Fruit fly (Drosophila melanogaster) whole organism, pupa: ENCODE measurements around the gene Sbp2.
A peak's percentile ranks its signal among the peaks of the same experiment; 100 is the strongest.

ENCODE experiments used
- CG10348 ChIP-seq: fragments of 200-800 bp; sonication (Bioruptor generic); IDR thresholded peaks from 2 replicates; pipeline ENCODE4 v1.3.6; 2022; ENCODE audit warnings: missing biosample characterization, missing genetic modification characterization
- CG12605 ChIP-seq: fragments of 200-800 bp; sonication (Bioruptor generic); IDR thresholded peaks from 2 replicates; pipeline ENCODE4 v1.3.6; 2022; ENCODE audit warnings: missing biosample characterization, missing genetic modification characterization
- CG13204 ChIP-seq: fragments of 200-800 bp; sonication (Bioruptor generic); optimal IDR thresholded peaks from 2 replicates; lab custom pipeline; 2018; ENCODE audit warnings: missing biosample characterization, mild to moderate bottlenecking, missing genetic modification characterization, moderate library complexity
- CG14655 ChIP-seq: fragments of 200-800 bp; sonication (Bioruptor generic); optimal IDR thresholded peaks from 3 replicates; lab custom pipeline; 2017; ENCODE audit warnings: mild to moderate bottlenecking, missing biosample characterization, missing genetic modification reagents, missing genetic modification characterization
- CG15710 ChIP-seq: fragments of 200-800 bp; sonication (Bioruptor generic); optimal IDR thresholded peaks from 2 replicates; lab custom pipeline; 2018; ENCODE audit warnings: missing biosample characterization, mild to moderate bottlenecking, missing genetic modification characterization, moderate library complexity
- CG17806 ChIP-seq: fragments of 200-800 bp; sonication (Bioruptor generic); optimal IDR thresholded peaks from 2 replicates; lab custom pipeline; 2018; ENCODE audit warnings: missing biosample characterization, mild to moderate bottlenecking, missing genetic modification characterization, moderate library complexity
- CG32121 ChIP-seq: fragments of 200-800 bp; sonication (Bioruptor generic); IDR thresholded peaks from 2 replicates; pipeline ENCODE4 v1.3.6; 2022; ENCODE audit warnings: missing biosample characterization, missing genetic modification characterization
- CG34367 ChIP-seq: fragments of 200-800 bp; sonication (Bioruptor generic); optimal IDR thresholded peaks from 2 replicates; lab custom pipeline; 2018; ENCODE audit warnings: missing biosample characterization, mild to moderate bottlenecking, missing genetic modification characterization
- CG4496 ChIP-seq: fragments of 200-800 bp; sonication (Bioruptor generic); IDR thresholded peaks from 3 replicates; pipeline ENCODE4 v1.3.6; 2022; ENCODE audit warnings: missing biosample characterization, missing genetic modification characterization
- CG8159 ChIP-seq: fragments of 200-800 bp; sonication (Bioruptor generic); optimal IDR thresholded peaks from 3 replicates; lab custom pipeline; 2018; ENCODE audit warnings: missing biosample characterization, mild to moderate bottlenecking, missing genetic modification characterization, moderate library complexity
- CG8301 ChIP-seq: fragments of 200-800 bp; sonication (Bioruptor generic); optimal IDR thresholded peaks from 2 replicates; lab custom pipeline; 2018; ENCODE audit warnings: missing biosample characterization, mild to moderate bottlenecking, missing genetic modification characterization
- CG9948 ChIP-seq: fragments of 200-800 bp; sonication (Bioruptor generic); optimal IDR thresholded peaks from 2 replicates; lab custom pipeline; 2018; ENCODE audit warnings: missing biosample characterization, mild to moderate bottlenecking, missing genetic modification characterization, moderate library complexity
- D1 ChIP-seq: fragments of 200-800 bp; sonication (Bioruptor generic); optimal IDR thresholded peaks from 2 replicates; lab custom pipeline; 2018; ENCODE audit warnings: missing biosample characterization, mild to moderate bottlenecking, missing genetic modification characterization, moderate library complexity
- EcR ChIP-seq: fragments of 200-800 bp; sonication (Bioruptor generic); optimal IDR thresholded peaks from 3 replicates; lab custom pipeline; 2019; ENCODE audit warnings: missing biosample characterization, missing genetic modification characterization, mild to moderate bottlenecking, moderate library complexity, missing genetic modification reagents
- Ets98B ChIP-seq: fragments of 200-800 bp; sonication (Bioruptor generic); IDR thresholded peaks from 2 replicates; pipeline ENCODE4 v1.3.6; 2022; ENCODE audit warnings: missing biosample characterization, missing genetic modification characterization
- Pif1A ChIP-seq: fragments of 200-800 bp; sonication (Bioruptor generic); optimal IDR thresholded peaks from 3 replicates; lab custom pipeline; 2016; ENCODE audit warnings: missing biosample characterization, missing genetic modification characterization
- Pif1B ChIP-seq: fragments of 200-800 bp; sonication (Bioruptor generic); optimal IDR thresholded peaks from 3 replicates; lab custom pipeline; 2016; ENCODE audit warnings: missing biosample characterization, missing genetic modification characterization
- Snoo ChIP-seq: fragments of 200-800 bp; sonication (Bioruptor generic); optimal IDR thresholded peaks from 3 replicates; lab custom pipeline; 2017; ENCODE audit warnings: missing biosample characterization, mild to moderate bottlenecking, missing genetic modification characterization, inconsistent platforms
- fd96Ca ChIP-seq: fragments of 200-800 bp; sonication (Bioruptor generic); IDR thresholded peaks from 3 replicates; pipeline ENCODE4 v1.3.6; 2022; ENCODE audit warnings: missing biosample characterization, missing genetic modification characterization
- gl ChIP-seq: fragments of 200-800 bp; sonication (Bioruptor generic); optimal IDR thresholded peaks from 2 replicates; lab custom pipeline; 2018; ENCODE audit warnings: missing biosample characterization, mild to moderate bottlenecking, missing genetic modification characterization
- rn ChIP-seq: fragments of 200-800 bp; sonication (Bioruptor generic); IDR thresholded peaks from 2 replicates; pipeline ENCODE4 v1.3.6; 2022; ENCODE audit warnings: missing biosample characterization, missing genetic modification characterization

The Sbp2 gene

DNA sequence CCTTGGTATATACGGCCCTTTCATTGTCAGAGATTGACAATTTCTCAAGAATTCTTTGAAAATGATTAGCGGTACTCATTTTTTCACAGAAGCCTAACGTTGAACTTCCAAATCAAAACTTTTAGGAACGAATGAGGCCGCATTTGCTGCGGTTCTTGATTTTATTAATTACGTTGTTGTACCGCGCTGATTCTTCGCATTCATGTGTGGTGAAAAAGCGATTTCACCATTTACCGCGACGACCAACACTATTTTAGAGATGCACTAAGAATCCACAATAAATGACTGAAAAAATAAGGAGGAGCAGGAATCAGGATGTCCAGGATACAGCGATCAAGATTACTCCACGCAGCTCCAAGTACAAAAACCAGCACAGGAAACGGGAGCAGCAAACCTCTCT is at the start of gene Sbp2, which contains the start of gene CG7194:
Gene Sbp2, plus strand, starts transcription at position 246 of the 400 bp plus-strand sequence.
Gene CG7194, minus strand, starts transcription at position 148 of the 400 bp plus-strand sequence.
- peak; percentile 6 for TF ChIP-seq gl
- no peak for TF ChIP-seq CG8159 (tag; lab: Kevin White, UChicago)

DNA sequence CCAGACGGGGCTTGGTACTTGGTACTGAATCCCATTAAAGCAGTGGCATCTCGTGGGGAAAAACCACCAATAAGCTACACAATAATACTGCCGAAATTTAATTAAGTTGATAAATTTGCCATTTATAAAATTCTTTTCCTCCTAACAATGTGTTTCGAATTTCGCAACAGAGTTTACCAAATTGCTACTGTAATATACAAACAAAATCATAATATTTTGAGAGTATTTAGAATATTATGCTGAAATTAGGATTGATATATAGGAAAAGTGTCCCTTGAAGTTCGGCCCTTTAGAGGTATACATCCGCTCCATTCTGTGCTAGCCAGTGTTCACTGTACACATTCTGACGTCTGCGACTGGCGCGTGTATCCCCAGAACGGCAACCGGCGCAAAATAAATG is 19.3 kb upstream of the Sbp2 start:
- TF ChIP-seq CG17806 (tag; lab: Kevin White, UChicago) (peak; percentile 15), CG12605 (GFP tag; lab: Robert Waterston, UW) (no peak), CG4496 (GFP tag; lab: Robert Waterston, UW) (no peak), rn (no peak), EcR (GFP tag; lab: Kevin White, UChicago) (no peak), fd96Ca (GFP tag; lab: Robert Waterston, UW) (0 out of 3 replicates have a peak, but pooled peaks have one; percentile 30), Ets98B (GFP tag; lab: Robert Waterston, UW) (no peak), CG15710 (tag; lab: Kevin White, UChicago) (peak; percentile 50), gl (no peak), CG32121 (GFP tag; lab: Robert Waterston, UW) (no peak), CG13204 (GFP tag; lab: Kevin White, UChicago) (no peak), Pif1A (GFP tag; lab: Kevin White, UChicago) (peak; percentile 15), Snoo (tag; lab: Kevin White, UChicago) (no peak), CG8159 (tag; lab: Kevin White, UChicago) (peak; percentile 63), CG8301 (tag; lab: Kevin White, UChicago) (no peak), CG9948 (tag; lab: Kevin White, UChicago) (no peak), CG14655 (GFP tag; lab: Kevin White, UChicago) (no peak)

DNA sequence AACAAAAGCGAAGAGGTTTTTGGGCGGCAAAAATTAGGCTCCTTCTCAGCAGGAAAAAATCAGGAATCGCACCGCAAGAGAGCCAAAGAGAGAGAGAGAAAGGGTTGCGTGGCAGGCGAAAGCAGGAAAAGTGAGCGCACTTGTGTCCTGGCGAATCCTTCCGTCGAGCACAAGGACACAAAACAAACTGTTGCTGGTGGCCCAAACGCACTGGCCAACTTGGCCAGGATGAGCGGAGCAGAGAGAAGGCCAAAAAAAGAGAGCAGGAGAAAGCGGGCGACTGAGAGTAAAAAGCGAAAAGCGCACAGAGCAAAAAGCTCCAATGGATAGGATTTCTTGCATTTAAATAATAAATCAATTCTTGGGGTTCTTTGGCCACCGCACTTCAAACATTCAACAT is 18.7 kb upstream of the Sbp2 start:
- TF ChIP-seq EcR (GFP tag; lab: Kevin White, UChicago) = no peak
- TF ChIP-seq CG12605 (GFP tag; lab: Robert Waterston, UW) = peak; percentile 49; the same call in 1 of the 2 replicates
- TF ChIP-seq CG14655 (GFP tag; lab: Kevin White, UChicago) = no peak
- TF ChIP-seq CG15710 (tag; lab: Kevin White, UChicago) = no peak

DNA sequence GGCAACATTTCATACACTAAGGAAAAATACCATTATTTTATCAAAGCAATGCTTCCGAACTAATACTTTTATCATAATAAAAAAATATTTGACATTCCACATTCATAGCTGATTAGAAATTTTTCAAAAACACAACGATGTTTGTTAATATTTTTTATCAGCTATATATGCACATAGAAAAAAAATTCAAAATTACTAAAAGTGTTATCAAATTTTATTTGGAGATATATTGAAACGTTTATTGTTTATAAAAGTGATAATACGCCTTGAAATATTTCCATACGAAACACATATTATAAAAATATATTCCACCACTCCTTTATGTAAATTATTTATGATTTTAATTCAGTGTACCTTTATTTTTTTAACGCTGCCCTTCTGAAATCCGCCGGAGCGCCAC is 18.2 kb upstream of the Sbp2 start:
- TF ChIP-seq CG9948 (tag; lab: Kevin White, UChicago) (no peak), fd96Ca (GFP tag; lab: Robert Waterston, UW) (no peak), gl (no peak), CG32121 (GFP tag; lab: Robert Waterston, UW) (no peak), CG34367 (tag; lab: Kevin White, UChicago) (no peak), CG14655 (GFP tag; lab: Kevin White, UChicago) (no peak)

DNA sequence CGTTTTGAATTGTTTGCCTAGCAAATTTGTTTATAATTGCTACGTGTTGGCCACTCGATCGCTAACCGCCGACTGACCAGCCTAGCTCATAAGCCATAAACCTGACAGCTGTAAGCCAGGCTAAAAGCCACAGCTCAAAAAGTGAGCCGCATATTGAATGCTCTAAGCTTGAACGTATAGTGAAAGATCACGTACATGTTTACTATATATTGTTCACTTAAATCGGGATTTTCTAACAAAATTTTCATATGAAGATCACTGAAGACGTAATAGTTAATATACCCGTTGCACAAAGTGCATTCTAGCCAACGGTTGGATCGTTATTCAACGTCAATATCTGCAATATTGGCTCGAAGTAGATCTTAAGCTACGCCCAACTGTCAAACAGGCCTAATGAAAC is 17.6 kb upstream of the Sbp2 start:
- TF ChIP-seq CG9948 (tag; lab: Kevin White, UChicago) (no peak), Ets98B (GFP tag; lab: Robert Waterston, UW) (peak; percentile 54), CG13204 (GFP tag; lab: Kevin White, UChicago) (no peak), Pif1A (GFP tag; lab: Kevin White, UChicago) (no peak), D1 (tag; lab: Kevin White, UChicago) (no peak), CG32121 (GFP tag; lab: Robert Waterston, UW) (no peak), CG15710 (tag; lab: Kevin White, UChicago) (no peak), CG14655 (GFP tag; lab: Kevin White, UChicago) (no peak), gl (no peak), CG17806 (tag; lab: Kevin White, UChicago) (no peak), CG12605 (GFP tag; lab: Robert Waterston, UW) (no peak; the same call in 1 of the 2 replicates), EcR (GFP tag; lab: Kevin White, UChicago) (no peak), Snoo (tag; lab: Kevin White, UChicago) (no peak), CG4496 (GFP tag; lab: Robert Waterston, UW) (peak; percentile 57; the same call in 1 of the 3 replicates), CG8301 (tag; lab: Kevin White, UChicago) (peak; percentile 8), Pif1B (no peak), CG34367 (tag; lab: Kevin White, UChicago) (no peak), CG8159 (tag; lab: Kevin White, UChicago) (no peak), CG10348 (GFP tag; lab: Robert Waterston, UW) (no peak), fd96Ca (GFP tag; lab: Robert Waterston, UW) (peak; percentile 67; the same call in 1 of the 3 replicates), rn (no peak)

DNA sequence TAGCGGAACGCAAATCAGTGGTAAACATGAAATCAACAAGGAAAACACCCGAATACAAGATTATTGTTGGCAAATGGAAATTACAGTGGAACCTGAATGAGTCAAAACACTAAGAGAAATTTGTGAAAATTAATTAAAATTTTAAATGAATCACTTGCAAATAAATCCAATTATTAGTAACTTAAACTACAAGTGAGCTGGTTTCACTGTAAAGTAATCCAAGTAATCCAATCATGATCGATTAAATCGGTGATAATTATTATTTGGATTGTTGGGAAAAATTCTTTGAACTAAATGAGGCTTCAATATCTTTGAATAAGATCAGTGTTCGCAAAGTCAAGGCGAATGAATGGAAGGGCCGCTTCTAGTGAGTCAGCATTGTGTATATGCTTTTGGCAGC is 15.6 kb upstream of the Sbp2 start:
- TF ChIP-seq fd96Ca (GFP tag; lab: Robert Waterston, UW) (no peak), CG8159 (tag; lab: Kevin White, UChicago) (no peak), CG10348 (GFP tag; lab: Robert Waterston, UW) (no peak), D1 (tag; lab: Kevin White, UChicago) (no peak), CG17806 (tag; lab: Kevin White, UChicago) (no peak), CG9948 (tag; lab: Kevin White, UChicago) (no peak), CG13204 (GFP tag; lab: Kevin White, UChicago) (no peak), CG12605 (GFP tag; lab: Robert Waterston, UW) (no peak), EcR (GFP tag; lab: Kevin White, UChicago) (no peak), gl (no peak), CG15710 (tag; lab: Kevin White, UChicago) (no peak), CG14655 (GFP tag; lab: Kevin White, UChicago) (no peak), CG8301 (tag; lab: Kevin White, UChicago) (no peak), Pif1B (no peak), Ets98B (GFP tag; lab: Robert Waterston, UW) (no peak), CG32121 (GFP tag; lab: Robert Waterston, UW) (no peak), Pif1A (GFP tag; lab: Kevin White, UChicago) (no peak), CG34367 (tag; lab: Kevin White, UChicago) (no peak), Snoo (tag; lab: Kevin White, UChicago) (no peak), rn (no peak)
